Worm (Caenorhabditis elegans) whole organism, L4/young adult: ENCODE measurements around the gene irld-25.
"Not testable (repeated sequence)": the region's sequence is repeated elsewhere in the genome, so short reads cannot be mapped to it uniquely, and the experiment has no call there.

ENCODE experiments used
- W03F9.2 ChIP-seq: fragments of 150-350 bp; optimal IDR thresholded peaks from 2 replicates; lab custom pipeline; 2014; ENCODE audit warnings: missing biosample characterization, missing genetic modification characterization
- dao-5 ChIP-seq: sonication (generic microtip); optimal IDR thresholded peaks from 2 replicates; lab custom pipeline; 2016; ENCODE audit warnings: missing genotype, missing genetic modification characterization, moderate library complexity, missing compliant biosample characterization
- him-1 ChIP-seq: sonication (generic microtip); optimal IDR thresholded peaks from 2 replicates; lab custom pipeline; 2016; ENCODE audit warnings: missing genotype, missing genetic modification reagents, missing genetic modification characterization, missing compliant biosample characterization

Gene irld-25

DNA sequence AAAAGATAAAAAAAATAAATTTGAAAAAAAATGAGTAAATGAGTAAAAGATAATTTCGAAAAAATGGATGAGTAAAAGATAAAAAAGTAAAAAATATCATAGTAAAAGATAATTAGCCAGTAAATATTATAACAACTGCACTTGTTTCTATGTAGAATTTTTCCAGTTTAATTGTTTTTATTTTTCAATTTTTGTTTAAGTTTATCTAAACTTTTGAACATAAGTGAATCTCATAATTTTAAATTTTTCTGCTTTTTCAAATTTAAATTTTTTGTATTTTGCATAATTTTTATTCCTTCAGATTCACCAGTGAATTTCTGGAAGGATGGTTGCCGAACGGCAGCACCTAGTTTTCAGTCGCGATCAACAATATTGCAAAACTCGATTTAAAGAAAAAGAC, 19.8 kb downstream of the irld-25 start, which contains the start of gene chil-12:
Gene chil-12 (plus strand): TSS at position 301 of the 400 bp plus-strand sequence.
- TF ChIP-seq W03F9.2 (no peak), dao-5 (tag; lab: Kevin White, UChicago) (no peak), him-1 (tag; lab: Kevin White, UChicago) (no peak)

DNA sequence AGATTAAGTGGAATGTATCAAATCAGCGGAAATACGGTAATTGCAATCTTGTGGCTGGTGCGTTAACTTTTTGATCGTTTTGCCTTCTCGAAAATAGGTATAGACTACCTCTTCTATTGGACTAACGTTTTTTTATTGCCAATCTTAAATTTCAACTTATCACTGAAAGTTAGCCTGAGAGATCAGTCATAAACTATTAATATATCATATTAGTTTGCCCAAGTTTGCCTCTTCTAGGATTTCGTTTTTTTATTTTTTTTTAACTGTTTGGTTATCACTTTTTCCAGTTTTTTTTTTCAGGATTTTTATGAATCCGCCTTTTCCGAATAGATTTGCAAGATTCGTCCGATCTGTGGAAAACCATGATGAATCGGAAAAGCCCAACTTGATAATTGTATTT, 23.0 kb downstream of the irld-25 start, which contains the start of gene kin-30:
Gene kin-30 (plus strand): TSS at position 301 of the 400 bp plus-strand sequence.
- TF ChIP-seq dao-5 (tag; lab: Kevin White, UChicago): no peak
- TF ChIP-seq W03F9.2: no peak
- TF ChIP-seq him-1 (tag; lab: Kevin White, UChicago): no peak

DNA sequence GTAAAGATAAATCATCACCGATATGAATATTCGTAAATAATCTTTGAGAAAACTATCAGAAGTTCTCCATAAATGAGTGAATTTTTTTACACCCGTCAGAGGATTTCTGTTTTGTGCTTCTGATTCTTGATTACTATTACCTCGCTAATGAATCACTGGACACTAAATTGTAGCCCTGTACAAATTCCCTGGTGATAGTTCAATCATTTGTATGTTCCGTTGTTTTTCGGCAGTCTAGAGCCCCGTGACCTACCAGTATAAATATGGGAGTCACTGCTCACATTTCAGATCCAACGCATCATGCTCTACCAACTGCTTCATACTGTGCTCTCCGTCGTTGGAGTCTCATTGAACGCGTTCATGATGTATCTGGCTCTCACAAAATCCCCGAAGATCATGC, 28.9 kb downstream of the irld-25 start, which contains the start of gene srd-28:
Gene srd-28 (plus strand): TSS at position 301 of the 400 bp plus-strand sequence.
- not testable (repeated sequence) for TF ChIP-seq W03F9.2; him-1 (tag; lab: Kevin White, UChicago); dao-5 (tag; lab: Kevin White, UChicago)

DNA sequence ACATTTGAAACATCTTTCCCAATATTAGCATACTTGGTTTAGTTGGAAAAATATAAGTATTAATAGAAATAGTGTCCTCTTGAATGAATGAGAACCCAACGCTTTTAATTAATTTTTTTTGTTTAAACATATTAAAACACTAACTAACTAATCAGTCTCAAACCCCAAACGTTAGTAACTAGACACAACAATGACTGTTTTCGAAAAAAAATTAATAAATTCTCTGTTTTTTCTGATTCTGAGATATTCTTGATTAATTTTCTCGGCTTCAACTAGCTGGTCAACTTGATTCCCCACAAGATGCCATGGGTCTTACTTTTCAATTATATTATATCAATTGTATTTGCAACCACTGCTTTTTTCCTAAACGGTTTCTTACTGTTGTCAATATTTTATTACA, 30.7 kb downstream of the irld-25 start, which contains the start of gene srbc-76:
Gene srbc-76 (plus strand): TSS at position 301 of the 400 bp plus-strand sequence.
- TF ChIP-seq him-1 (tag; lab: Kevin White, UChicago) (no peak), dao-5 (tag; lab: Kevin White, UChicago) (no peak), W03F9.2 (no peak)

DNA sequence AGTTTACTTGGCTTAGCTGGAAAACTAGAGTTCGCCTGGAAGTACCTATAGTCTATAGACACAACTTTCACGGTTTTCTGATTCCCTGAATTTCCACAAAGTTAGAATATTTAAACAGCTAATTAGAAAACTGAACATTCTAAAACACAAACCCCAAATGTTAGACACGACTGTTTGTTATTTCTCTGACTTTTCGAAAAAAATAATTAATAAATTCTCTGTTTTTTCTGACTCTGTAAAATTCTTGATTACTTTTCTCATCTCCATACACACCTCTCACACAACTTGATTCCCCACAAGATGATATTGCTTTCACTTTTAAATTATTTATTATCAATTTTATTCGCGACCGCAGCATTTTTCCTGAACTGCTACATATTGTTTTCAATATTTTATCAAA, 32.1 kb downstream of the irld-25 start, which contains the start of gene srbc-75:
Gene srbc-75 (plus strand): TSS at position 301 of the 400 bp plus-strand sequence.
- TF ChIP-seq W03F9.2 (no peak), him-1 (tag; lab: Kevin White, UChicago) (no peak), dao-5 (tag; lab: Kevin White, UChicago) (no peak)

DNA sequence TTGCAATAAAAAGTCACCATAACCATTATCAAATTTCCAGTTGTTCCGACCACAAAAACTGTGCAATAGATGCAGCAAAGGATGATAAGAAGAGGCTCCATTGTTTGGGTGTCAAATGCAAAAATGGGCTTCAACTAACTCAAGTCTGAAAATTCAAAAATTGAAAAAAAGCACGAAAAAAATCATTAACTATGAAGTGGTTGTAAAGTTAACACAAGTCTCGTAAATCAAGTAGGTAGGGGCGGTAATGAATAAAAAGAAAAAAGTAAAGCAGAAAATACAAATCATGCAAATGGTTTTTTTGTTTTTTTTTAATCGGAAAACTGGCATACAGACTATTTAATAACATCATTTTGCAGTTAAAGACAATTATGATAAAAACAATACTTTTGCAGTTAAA, 35.2 kb downstream of the irld-25 start, which contains the start of gene srsx-39:
Gene srsx-39 (minus strand): TSS at position 101 of the 400 bp plus-strand sequence.
- not testable (repeated sequence) for TF ChIP-seq W03F9.2; him-1 (tag; lab: Kevin White, UChicago); dao-5 (tag; lab: Kevin White, UChicago)

DNA sequence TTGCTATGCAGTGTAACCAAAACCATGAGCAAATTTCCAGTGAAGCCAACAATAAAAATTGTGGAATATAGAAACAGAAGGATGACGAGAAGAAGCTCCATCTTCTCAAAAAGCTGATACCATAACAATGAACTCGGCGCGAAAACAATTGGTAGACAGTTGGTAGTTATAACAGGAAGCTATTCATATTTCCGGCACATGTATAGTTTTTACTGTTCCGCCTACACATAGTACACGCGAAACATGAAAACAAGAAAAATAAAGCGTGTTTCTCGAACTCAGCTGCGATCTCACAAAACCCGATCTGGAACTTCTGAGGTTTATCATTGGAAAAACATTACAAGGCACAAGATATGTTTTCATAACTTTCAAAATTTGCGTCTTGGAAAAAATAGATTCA, 37.6 kb downstream of the irld-25 start, which contains the start of gene srsx-37:
Gene srsx-37 (minus strand): TSS at position 101 of the 400 bp plus-strand sequence.
- no peak for TF ChIP-seq him-1 (tag; lab: Kevin White, UChicago)
- no peak for TF ChIP-seq dao-5 (tag; lab: Kevin White, UChicago)
- no peak for TF ChIP-seq W03F9.2

DNA sequence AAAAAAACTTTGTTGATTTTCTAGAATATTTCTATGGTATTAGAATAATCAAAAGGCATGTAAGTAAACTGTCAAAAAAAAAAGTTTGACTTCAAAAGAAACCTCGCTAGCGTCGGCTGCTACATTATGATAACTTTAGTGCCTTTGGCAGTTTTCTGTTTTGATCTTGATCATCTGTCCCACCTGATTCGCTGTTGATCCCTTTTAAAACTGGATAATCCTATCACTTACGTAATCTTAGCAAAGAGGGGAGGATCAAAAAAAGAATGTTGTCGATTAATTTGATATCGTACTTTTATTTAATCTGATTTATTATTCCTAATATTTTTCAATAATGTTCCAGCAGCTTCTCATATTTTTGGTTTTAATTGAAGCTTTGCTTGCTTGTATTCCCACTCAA, 38.5 kb downstream of the irld-25 start, which contains the start of gene M01B2.8:
Gene M01B2.8 (plus strand): TSS at position 301 of the 400 bp plus-strand sequence.
- TF ChIP-seq him-1 (tag; lab: Kevin White, UChicago) (no peak), dao-5 (tag; lab: Kevin White, UChicago) (no peak), W03F9.2 (no peak)

DNA sequence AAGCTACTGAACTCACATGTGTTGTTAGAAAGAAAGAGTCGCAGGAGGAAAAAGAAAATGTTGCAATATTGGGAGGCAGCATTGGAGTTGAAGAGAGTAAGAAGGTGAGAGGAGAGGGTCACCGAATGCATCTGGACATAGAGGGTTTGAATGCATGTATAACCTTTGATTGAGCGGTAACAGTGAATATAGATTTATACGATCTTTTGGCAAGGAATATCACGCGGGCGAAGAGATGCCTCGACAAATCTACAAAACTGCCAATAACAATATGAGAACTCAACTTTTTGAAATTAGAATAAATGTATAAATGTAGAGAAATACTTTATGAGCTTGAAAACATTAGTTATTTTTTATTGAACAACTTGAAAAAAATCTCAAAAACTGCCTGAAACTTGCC, 40.9 kb downstream of the irld-25 start, which contains the start of gene M01B2.10:
Gene M01B2.10 (minus strand): TSS at position 101 of the 400 bp plus-strand sequence.
- TF ChIP-seq dao-5 (tag; lab: Kevin White, UChicago); him-1 (tag; lab: Kevin White, UChicago); W03F9.2: not testable (repeated sequence)

DNA sequence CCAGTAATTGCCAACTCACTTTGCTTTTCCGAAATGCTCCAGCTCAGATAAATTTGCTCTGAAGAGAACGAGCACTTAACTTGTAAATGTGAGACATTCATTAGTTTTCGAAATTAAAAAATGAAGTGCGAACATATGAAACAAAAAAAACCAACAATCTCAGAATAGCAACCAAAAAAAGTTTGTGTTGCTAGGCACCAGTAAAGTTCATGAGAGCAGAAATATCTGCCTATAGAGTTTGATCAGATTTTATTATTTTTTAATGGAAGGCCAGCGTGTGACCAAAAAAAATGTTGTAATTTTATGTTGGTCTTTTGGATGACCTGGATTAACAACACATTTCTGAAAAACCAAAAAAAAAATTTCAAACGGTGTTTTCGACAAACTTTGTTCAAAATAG, 42.7 kb downstream of the irld-25 start, which contains the start of gene M01B2.12:
Gene M01B2.12 (minus strand): TSS at position 101 of the 400 bp plus-strand sequence.
- TF ChIP-seq dao-5 (tag; lab: Kevin White, UChicago): no peak
- TF ChIP-seq him-1 (tag; lab: Kevin White, UChicago): no peak
- TF ChIP-seq W03F9.2: no peak

DNA sequence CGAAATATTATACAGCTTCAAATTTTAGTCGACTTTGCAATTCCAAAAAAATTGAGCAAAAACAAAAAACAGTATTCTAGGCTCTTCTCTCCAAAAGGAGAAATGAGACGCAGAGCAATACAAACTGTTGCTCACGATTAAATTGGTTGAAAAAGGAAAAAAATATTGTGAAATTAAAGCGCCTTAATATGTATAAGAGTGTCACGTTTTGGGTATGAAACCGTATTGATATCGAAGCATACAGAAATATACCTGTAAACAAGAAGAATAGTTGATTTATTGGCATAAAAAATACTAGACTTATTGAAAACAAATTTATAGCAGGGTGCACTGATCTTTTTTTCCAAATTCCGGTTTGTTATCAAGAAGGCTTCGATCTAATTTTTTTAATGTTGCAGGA, 44.4 kb downstream of the irld-25 start, which contains the start of gene M01B2.13:
Gene M01B2.13 (minus strand): TSS at position 101 of the 400 bp plus-strand sequence.
- no peak for TF ChIP-seq W03F9.2
- TF ChIP-seq him-1 (tag; lab: Kevin White, UChicago): no peak
- no peak for TF ChIP-seq dao-5 (tag; lab: Kevin White, UChicago)

DNA sequence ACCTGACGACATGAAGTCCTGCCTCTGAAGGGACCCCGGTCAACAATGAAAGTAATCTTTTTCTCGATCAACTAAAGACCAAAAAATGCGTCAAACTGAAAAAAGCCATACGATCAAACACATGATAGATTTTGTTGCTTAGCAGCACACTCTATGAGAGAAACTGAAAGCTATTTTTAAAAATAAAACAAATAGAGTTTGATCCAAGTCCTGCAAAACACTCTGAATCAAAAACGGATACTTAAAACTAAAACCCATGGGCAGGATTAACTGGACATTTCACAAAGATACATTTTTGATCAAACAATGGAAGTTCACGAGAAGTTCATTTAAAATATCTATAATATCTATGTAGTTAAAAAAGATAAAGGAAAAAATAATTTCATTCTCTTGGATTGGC, 46.0 kb downstream of the irld-25 start, which contains the start of gene T10H4.13:
Gene T10H4.13 (minus strand): TSS at position 101 of the 400 bp plus-strand sequence.
- TF ChIP-seq W03F9.2 (no peak), him-1 (tag; lab: Kevin White, UChicago) (no peak), dao-5 (tag; lab: Kevin White, UChicago) (no peak)

DNA sequence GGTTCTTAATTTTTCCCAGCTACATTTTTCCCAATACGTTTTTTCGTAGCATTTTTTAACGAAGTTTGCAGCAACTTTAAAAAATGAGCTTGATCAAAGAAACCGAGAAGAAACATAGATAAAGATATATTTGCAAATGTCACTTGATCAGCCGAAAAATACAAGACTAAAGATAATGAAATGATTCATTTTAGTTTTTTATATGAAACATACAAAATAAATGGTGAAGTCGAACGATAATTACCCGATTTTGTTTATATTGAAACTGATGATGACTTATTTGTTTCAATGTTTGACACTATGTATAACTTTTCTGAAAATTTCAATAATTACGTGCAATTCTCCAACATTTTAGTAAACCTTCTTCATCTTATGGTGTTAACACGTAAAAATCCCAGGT, 46.9 kb downstream of the irld-25 start, which contains the start of gene srw-22:
Gene srw-22 (plus strand): TSS at position 301 of the 400 bp plus-strand sequence.
- no peak for TF ChIP-seq him-1 (tag; lab: Kevin White, UChicago)
- TF ChIP-seq dao-5 (tag; lab: Kevin White, UChicago): no peak
- TF ChIP-seq W03F9.2: no peak

DNA sequence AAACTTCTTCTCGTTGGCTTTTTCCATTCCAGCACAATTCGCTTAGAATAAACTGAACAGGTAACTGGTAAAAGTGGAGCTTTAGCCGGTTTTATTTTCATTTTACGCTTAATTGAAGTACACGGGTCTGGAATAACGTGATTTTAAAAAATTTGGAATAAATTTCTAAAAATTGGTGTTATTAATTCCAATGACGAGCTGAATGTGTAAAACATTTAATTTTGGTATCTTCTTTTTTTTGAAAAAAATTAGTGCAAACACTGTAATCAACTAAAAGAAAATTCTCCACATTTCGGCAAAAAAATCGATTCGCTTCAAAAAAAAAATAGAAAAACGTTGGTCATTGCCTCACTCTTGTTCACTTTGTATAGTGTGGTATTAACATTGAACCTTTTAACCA, 50.8 kb downstream of the irld-25 start, which contains the start of gene T10H4.4:
Gene T10H4.4 (minus strand): TSS at position 101 of the 400 bp plus-strand sequence.
- TF ChIP-seq him-1 (tag; lab: Kevin White, UChicago): no peak
- no peak for TF ChIP-seq dao-5 (tag; lab: Kevin White, UChicago)
- TF ChIP-seq W03F9.2: no peak
